Worm (Caenorhabditis elegans): ENCODE results near the gene srx-88.
A peak's percentile ranks its signal among the peaks of the same experiment; 100 is the strongest.

Gene srx-88

ce11 chrV:11572803-11573490 is 10.4 kb upstream of the srx-88 start, which contains the start of the genes H12C20.7 and nhr-68:
Gene H12C20.7, minus strand, starts transcription at chrV:11572990.
Gene nhr-68, plus strand, starts transcription at chrV:11573440.
- TF ChIP-seq set-16 (GFP tag; IDR thresholded peaks at IDR 0.05) (no peak), dpl-1 (GFP tag; optimal IDR thresholded peaks at IDR 0.05) (peak; percentile 65), F44E2.7 (GFP tag; IDR thresholded peaks at IDR 0.05) (no peak), nhr-11 (tag; optimal IDR thresholded peaks at IDR 0.05) (peak; percentile 50), nhr-111 (GFP tag; optimal IDR thresholded peaks at IDR 0.05) (no peak), cey-2 (tag; optimal IDR thresholded peaks at IDR 0.05; ENCODE audit: borderline replicate concordance, insufficient read depth) (peak; percentile 96), tag-97 (GFP tag; IDR thresholded peaks at IDR 0.05) (no peak), Y105C5A.15 (GFP tag; IDR thresholded peaks at IDR 0.05) (no peak), spr-3 (GFP tag; optimal IDR thresholded peaks at IDR 0.05) (no peak), F49E8.2 (tag; optimal IDR thresholded peaks at IDR 0.05; ENCODE audit: borderline replicate concordance) (no peak), aha-1 (tag) (peak; percentile 99), ceh-28 (tag; optimal IDR thresholded peaks at IDR 0.05) (no peak), nhr-76 (tag; optimal IDR thresholded peaks at IDR 0.05) (peak; percentile 42), nhr-41 (GFP tag; IDR thresholded peaks at IDR 0.05) (peak; percentile 86), lir-3 (tag; optimal IDR thresholded peaks at IDR 0.05) (no peak), saeg-2 (GFP tag; IDR thresholded peaks at IDR 0.05) (peak; percentile 96), dmd-8 (GFP tag; IDR thresholded peaks at IDR 0.05) (0 out of 2 replicates have a peak, but pooled peaks have one; percentile 26), mep-1 (tag; optimal IDR thresholded peaks at IDR 0.05) (peak; percentile 85), ceh-82 (tag; optimal IDR thresholded peaks at IDR 0.05) (no peak), ZK546.5 (tag; optimal IDR thresholded peaks at IDR 0.05) (no peak), dmd-6 (GFP tag; IDR thresholded peaks at IDR 0.05) (peak; percentile 100), zag-1 (tag; optimal IDR thresholded peaks at IDR 0.05) (no peak), nhr-42 (GFP tag; IDR thresholded peaks at IDR 0.05) (peak; percentile 86; the same call in 1 of the 2 replicates), ZK337.2 (GFP tag; IDR thresholded peaks at IDR 0.05) (no peak), lin-1 (GFP tag; IDR thresholded peaks at IDR 0.05) (peak; percentile 96), zip-2 (tag; optimal IDR thresholded peaks at IDR 0.05) (peak; percentile 55), ceh-20 (GFP tag; IDR thresholded peaks at IDR 0.05) (peak; percentile 94), Y75B8A.6 (GFP tag; IDR thresholded peaks at IDR 0.05) (0 out of 2 replicates have a peak, but pooled peaks have one; percentile 42), T20F7.1 (GFP tag; optimal IDR thresholded peaks at IDR 0.05) (peak; percentile 84), lin-15B (tag; optimal IDR thresholded peaks at IDR 0.05) (no peak), mdl-1 (tag; optimal IDR thresholded peaks at IDR 0.05) (peak; percentile 38 to 98), F37D6.2 (tag; optimal IDR thresholded peaks at IDR 0.05) (no peak), dmd-9 (GFP tag; IDR thresholded peaks at IDR 0.05) (0 out of 2 replicates have a peak, but pooled peaks have one; percentile 23), ces-1 (GFP tag; optimal IDR thresholded peaks at IDR 0.05) (no peak), jun-1 (tag; optimal IDR thresholded peaks at IDR 0.05) (peak; percentile 37), hlh-11 (tag; optimal IDR thresholded peaks at IDR 0.05) (peak; percentile 99), hif-1 (tag; optimal IDR thresholded peaks at IDR 0.05) (peak in 1 of 2 experiments; percentile 16), daf-19 (GFP tag; conservative IDR thresholded peaks at IDR 0.05) (0 out of 2 replicates have a peak, but pooled peaks have one; percentile 40), lin-39 (tag; optimal IDR thresholded peaks at IDR 0.05) (no peak), mxl-2 (GFP tag; conservative IDR thresholded peaks at IDR 0.05) (peak; percentile 75), ama-1 (optimal IDR thresholded peaks at IDR 0.05) (no peak), fos-1 (tag; optimal IDR thresholded peaks at IDR 0.05) (peak; percentile 21), php-3 (GFP tag; IDR thresholded peaks at IDR 0.05) (peak; percentile 97), fkh-10 (GFP tag; optimal IDR thresholded peaks at IDR 0.05) (no peak), unc-62 (GFP tag; optimal IDR thresholded peaks at IDR 0.05 in 1 of 2) (peak in 1 of 2 experiments; percentile 99), unc-62 (tag; optimal IDR thresholded peaks at IDR 0.05) (no peak), nhr-28 (tag; optimal IDR thresholded peaks at IDR 0.05) (peak; percentile 97), snpc-4 (tag; optimal IDR thresholded peaks at IDR 0.05) (no peak), madf-9 (GFP tag; conservative IDR thresholded peaks at IDR 0.05) (peak; percentile 56; the same call in 1 of the 2 replicates), hmg-1.1 (GFP tag; IDR thresholded peaks at IDR 0.05) (no peak), zip-11 (GFP tag; IDR thresholded peaks at IDR 0.05) (no peak)
